Worm (Caenorhabditis elegans) whole organism, L4/young adult: ENCODE results near the gene Y38A10A.7.

Experiments
- W03F9.2 ChIP-seq: fragments of 150-350 bp; optimal IDR thresholded peaks from 2 replicates; lab custom pipeline; 2014; ENCODE audit warnings: missing biosample characterization, missing genetic modification characterization
- dao-5 ChIP-seq: sonication (generic microtip); optimal IDR thresholded peaks from 2 replicates; lab custom pipeline; 2016; ENCODE audit warnings: missing genotype, missing genetic modification characterization, moderate library complexity, missing compliant biosample characterization
- him-1 ChIP-seq: sonication (generic microtip); optimal IDR thresholded peaks from 2 replicates; lab custom pipeline; 2016; ENCODE audit warnings: missing genotype, missing genetic modification reagents, missing genetic modification characterization, missing compliant biosample characterization

Gene Y38A10A.7

ce11 chrV:6103429-6103828 is 7.4 kb downstream of the Y38A10A.7 start, which contains the start of gene Y38A10A.11:
Y38A10A.11 (minus strand) TSS chrV:6103529.
- no peak for TF ChIP-seq dao-5 (tag; lab: Kevin White, UChicago)
- TF ChIP-seq him-1 (tag; lab: Kevin White, UChicago) = no peak
- TF ChIP-seq W03F9.2 (tag; lab: Kevin White, UChicago) = no peak

- TF ChIP-seq him-1 (tag; lab: Kevin White, UChicago) (no peak), dao-5 (tag; lab: Kevin White, UChicago) (no peak), W03F9.2 (tag; lab: Kevin White, UChicago) (no peak)
Measured at ce11 chrV:6105374-6105773, 9.4 kb downstream of the Y38A10A.7 start, which contains the start of gene atf-8. atf-8 (plus strand) TSS chrV:6105607.

ce11 chrV:6107474-6107873 is 11.5 kb downstream of the Y38A10A.7 start, which contains the start of gene cwf-19L1:
cwf-19L1 (plus strand) TSS chrV:6107828.
- TF ChIP-seq W03F9.2 (tag; lab: Kevin White, UChicago) (peak; percentile 61), dao-5 (tag; lab: Kevin White, UChicago) (no peak)

ce11 chrV:6110533-6110932 is 14.5 kb downstream of the Y38A10A.7 start, which contains the start of gene F17A9.4:
F17A9.4 (minus strand) TSS chrV:6110629.
- TF ChIP-seq him-1 (tag; lab: Kevin White, UChicago) = no peak
- no peak for TF ChIP-seq dao-5 (tag; lab: Kevin White, UChicago)
- TF ChIP-seq W03F9.2 (tag; lab: Kevin White, UChicago) = no peak

- TF ChIP-seq dao-5 (tag; lab: Kevin White, UChicago) (no peak), him-1 (tag; lab: Kevin White, UChicago) (no peak), W03F9.2 (tag; lab: Kevin White, UChicago) (no peak)
Measured at ce11 chrV:6112823-6113222, 16.8 kb downstream of the Y38A10A.7 start, which contains the start of gene F17A9.5. F17A9.5 (minus strand) TSS chrV:6112997.

ce11 chrV:6117013-6117412 is 21.0 kb downstream of the Y38A10A.7 start:
- TF ChIP-seq him-1 (tag; lab: Kevin White, UChicago) (no peak), dao-5 (tag; lab: Kevin White, UChicago) (no peak)

- TF ChIP-seq dao-5 (tag; lab: Kevin White, UChicago) (no peak), him-1 (tag; lab: Kevin White, UChicago) (no peak), W03F9.2 (tag; lab: Kevin White, UChicago) (no peak)
Measured at ce11 chrV:6120156-6120879, 24.3 kb downstream of the Y38A10A.7 start, which contains the start of gene ceh-49. ceh-49 (minus strand) TSS chrV:6120206.

ce11 chrV:6121659-6122058 is 25.7 kb downstream of the Y38A10A.7 start:
- TF ChIP-seq him-1 (tag; lab: Kevin White, UChicago) (no peak), W03F9.2 (tag; lab: Kevin White, UChicago) (no peak), dao-5 (tag; lab: Kevin White, UChicago) (no peak)

- no peak for TF ChIP-seq dao-5 (tag; lab: Kevin White, UChicago)
- no peak for TF ChIP-seq him-1 (tag; lab: Kevin White, UChicago)
- TF ChIP-seq W03F9.2 (tag; lab: Kevin White, UChicago) = no peak
Measured at ce11 chrV:6128355-6128754, 32.4 kb downstream of the Y38A10A.7 start.

ce11 chrV:6131100-6131499 is 35.1 kb downstream of the Y38A10A.7 start, which contains the start of gene exp-2:
exp-2 (plus strand) TSS chrV:6131400.
- no peak for TF ChIP-seq W03F9.2 (tag; lab: Kevin White, UChicago)
- TF ChIP-seq him-1 (tag; lab: Kevin White, UChicago) = no peak
- TF ChIP-seq dao-5 (tag; lab: Kevin White, UChicago) = no peak

ce11 chrV:6135428-6135827 is 39.4 kb downstream of the Y38A10A.7 start:
- TF ChIP-seq W03F9.2 (tag; lab: Kevin White, UChicago) = no peak
- no peak for TF ChIP-seq dao-5 (tag; lab: Kevin White, UChicago)
- no peak for TF ChIP-seq him-1 (tag; lab: Kevin White, UChicago)

ce11 chrV:6138167-6138566 is 42.2 kb downstream of the Y38A10A.7 start:
- no peak for TF ChIP-seq W03F9.2 (tag; lab: Kevin White, UChicago)
- no peak for TF ChIP-seq him-1 (tag; lab: Kevin White, UChicago)
- no peak for TF ChIP-seq dao-5 (tag; lab: Kevin White, UChicago)
